Fruit fly (Drosophila melanogaster) whole organism, adult: Measurements from ENCODE around the gene CG1965.

Experiments used
- CG11617 ChIP-seq: fragments of 200-800 bp; sonication (Bioruptor generic); optimal IDR thresholded peaks from 2 replicates; lab custom pipeline; 2017; ENCODE audit warnings: mild to moderate bottlenecking, missing biosample characterization, missing genetic modification reagents, missing genetic modification characterization
- CG12768 ChIP-seq: fragments of 200-800 bp; sonication (Bioruptor generic); optimal IDR thresholded peaks from 2 replicates; lab custom pipeline; 2017; ENCODE audit warnings: missing biosample characterization, missing genetic modification characterization, mild to moderate bottlenecking, moderate library complexity, missing genetic modification reagents
- CG14711 ChIP-seq: fragments of 200-800 bp; sonication (Bioruptor generic); optimal IDR thresholded peaks from 2 replicates; lab custom pipeline; 2018; ENCODE audit warnings: missing biosample characterization, mild to moderate bottlenecking, missing genetic modification characterization, moderate library complexity
- CG1620 ChIP-seq: fragments of 200-800 bp; sonication (Bioruptor generic); optimal IDR thresholded peaks from 2 replicates; lab custom pipeline; 2016; ENCODE audit warnings: missing biosample characterization, missing genetic modification characterization
- CG33017 ChIP-seq: fragments of 200-800 bp; sonication (Bioruptor generic); optimal IDR thresholded peaks from 2 replicates; lab custom pipeline; 2018; ENCODE audit warnings: missing biosample characterization, mild to moderate bottlenecking, missing genetic modification characterization, moderate library complexity
- CG5204 ChIP-seq: fragments of 200-800 bp; sonication (Bioruptor generic); optimal IDR thresholded peaks from 2 replicates; lab custom pipeline; 2016; ENCODE audit warnings: missing biosample characterization, missing genetic modification characterization
- CG7045 ChIP-seq: fragments of 200-800 bp; sonication (Bioruptor generic); optimal IDR thresholded peaks from 2 replicates; lab custom pipeline; 2017; ENCODE audit warnings: missing biosample characterization, mild to moderate bottlenecking, missing genetic modification characterization
- CG7101 ChIP-seq: fragments of 200-800 bp; sonication (Bioruptor generic); optimal IDR thresholded peaks from 2 replicates; lab custom pipeline; 2018; ENCODE audit warnings: missing biosample characterization, mild to moderate bottlenecking, missing genetic modification characterization, moderate library complexity
- Clk ChIP-seq: fragments of 200-800 bp; sonication (Bioruptor generic); optimal IDR thresholded peaks from 2 replicates; lab custom pipeline; 2017; ENCODE audit warnings: missing biosample characterization, missing genetic modification characterization
- Crg-1 ChIP-seq: fragments of 200-800 bp; sonication (Bioruptor generic); optimal IDR thresholded peaks from 2 replicates; lab custom pipeline; 2016; ENCODE audit warnings: missing biosample characterization, missing genetic modification characterization
- Hr96 ChIP-seq: fragments of 200-800 bp; sonication (Bioruptor generic); optimal IDR thresholded peaks from 2 replicates; lab custom pipeline; 2016; ENCODE audit warnings: missing biosample characterization, missing genetic modification characterization
- Mnt ChIP-seq: fragments of 200-800 bp; sonication (Bioruptor generic); optimal IDR thresholded peaks from 2 replicates; lab custom pipeline; 2016; ENCODE audit warnings: missing biosample characterization, mild to moderate bottlenecking, missing genetic modification characterization
- bab1 ChIP-seq: fragments of 200-800 bp; sonication (Bioruptor generic); optimal IDR thresholded peaks from 3 replicates; lab custom pipeline; 2019; ENCODE audit warnings: missing biosample characterization, mild to moderate bottlenecking, missing genetic modification characterization, moderate library complexity
- cic ChIP-seq: fragments of 200-800 bp; sonication (Bioruptor generic); optimal IDR thresholded peaks from 2 replicates; lab custom pipeline; 2017; ENCODE audit warnings: missing biosample characterization, mild to moderate bottlenecking, missing genetic modification characterization, moderate library complexity
- cnc ChIP-seq, 2 experiments: fragments of >200 bp; optimal IDR thresholded peaks; 2 replicates each; lab custom pipeline; 2017
- kay ChIP-seq: fragments of 200-800 bp; sonication (Bioruptor generic); peaks from one replicate; lab custom pipeline; 2016; ENCODE audit warnings: missing biosample characterization, missing genetic modification characterization, borderline replicate concordance
- ovo ChIP-seq: fragments of 200-800 bp; sonication (Bioruptor generic); optimal IDR thresholded peaks from 2 replicates; lab custom pipeline; 2016; ENCODE audit warnings: missing biosample characterization, missing genetic modification characterization
- pad ChIP-seq: fragments of 200-800 bp; sonication (Bioruptor generic); optimal IDR thresholded peaks from 3 replicates; lab custom pipeline; 2017; ENCODE audit warnings: missing biosample characterization, missing genetic modification characterization, mild to moderate bottlenecking, moderate library complexity, missing genetic modification reagents
- tj ChIP-seq: fragments of 200-800 bp; sonication (Bioruptor generic); optimal IDR thresholded peaks from 3 replicates; lab custom pipeline; 2017; ENCODE audit warnings: missing biosample characterization, mild to moderate bottlenecking, missing genetic modification characterization, moderate library complexity
- toe ChIP-seq: fragments of 200-800 bp; sonication (Bioruptor generic); optimal IDR thresholded peaks from 2 replicates; lab custom pipeline; 2016; ENCODE audit warnings: missing biosample characterization, missing genetic modification characterization

CG1965 gene

dm6 chr3R:7075115-7075425 is 7.9 kb downstream of the CG1965 start:
- TF ChIP-seq CG11617 (no peak), CG14711 (tag; lab: Kevin White, UChicago) (no peak), CG1620 (GFP tag; lab: Kevin White, UChicago) (no peak), kay (no peak), tj (GFP tag; lab: Kevin White, UChicago) (no peak), Crg-1 (no peak), bab1 (GFP tag; lab: Kevin White, UChicago) (no peak), cic (GFP tag; lab: Kevin White, UChicago) (no peak), CG7045 (GFP tag; lab: Kevin White, UChicago) (no peak)

DNA sequence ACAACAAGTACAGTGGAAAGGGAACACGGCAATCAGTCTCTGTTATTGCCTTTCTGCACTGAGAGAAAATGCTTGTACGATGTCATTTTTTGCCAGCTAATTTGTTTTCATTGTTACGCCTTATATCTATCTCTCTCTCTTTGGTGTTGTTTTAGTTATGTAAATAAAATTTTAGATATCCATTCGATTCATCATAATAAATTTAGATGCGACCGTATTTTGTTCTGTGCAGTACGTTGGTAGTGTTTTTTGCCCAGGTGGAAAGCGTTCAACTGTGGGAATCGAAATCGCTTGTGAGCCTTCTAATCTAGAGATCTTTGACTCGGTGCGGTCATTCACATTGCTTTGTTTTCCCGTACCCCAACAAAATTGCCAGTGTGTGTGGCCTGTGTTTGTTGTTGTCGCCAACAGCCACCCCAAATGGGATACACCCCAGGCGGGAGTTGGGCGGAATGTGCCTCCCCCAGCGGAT is 8.5 kb downstream of the CG1965 start:
- peak; percentile 81 for TF ChIP-seq pad (GFP tag; lab: Kevin White, UChicago)
- peak; percentile 91 for TF ChIP-seq CG7045 (GFP tag; lab: Kevin White, UChicago)
- TF ChIP-seq CG14711 (tag; lab: Kevin White, UChicago) = peak; percentile 88
- TF ChIP-seq bab1 (GFP tag; lab: Kevin White, UChicago) = peak; percentile 88
- TF ChIP-seq CG7101 (tag; lab: Kevin White, UChicago) = peak; percentile 91
- TF ChIP-seq CG11617 = peak; percentile 91
- TF ChIP-seq Mnt (GFP tag; lab: Kevin White, UChicago) = peak; percentile 74
- peak; percentile 90 for TF ChIP-seq cic (GFP tag; lab: Kevin White, UChicago)
- no peak for TF ChIP-seq cnc (optimal IDR thresholded peaks at IDR 0.05; lab: Kevin White, UChicago)
- TF ChIP-seq CG33017 (tag; lab: Kevin White, UChicago) = peak; percentile 91
- peak; percentile 94 for TF ChIP-seq kay
- TF ChIP-seq tj (GFP tag; lab: Kevin White, UChicago) = peak; percentile 67
- TF ChIP-seq Clk (GFP tag; lab: Kevin White, UChicago) = peak; percentile 87
- TF ChIP-seq Crg-1 = peak; percentile 70
- TF ChIP-seq CG1620 (GFP tag; lab: Kevin White, UChicago) = peak; percentile 81
- peak; percentile 71 for TF ChIP-seq ovo (GFP tag; lab: Kevin White, UChicago)
- no peak for TF ChIP-seq CG5204 (GFP tag; lab: Kevin White, UChicago)
- peak; percentile 82 for TF ChIP-seq toe (GFP tag; lab: Kevin White, UChicago)
- TF ChIP-seq CG12768 = peak; percentile 96
- TF ChIP-seq Hr96 (GFP tag; lab: Kevin White, UChicago) = peak; percentile 90

DNA sequence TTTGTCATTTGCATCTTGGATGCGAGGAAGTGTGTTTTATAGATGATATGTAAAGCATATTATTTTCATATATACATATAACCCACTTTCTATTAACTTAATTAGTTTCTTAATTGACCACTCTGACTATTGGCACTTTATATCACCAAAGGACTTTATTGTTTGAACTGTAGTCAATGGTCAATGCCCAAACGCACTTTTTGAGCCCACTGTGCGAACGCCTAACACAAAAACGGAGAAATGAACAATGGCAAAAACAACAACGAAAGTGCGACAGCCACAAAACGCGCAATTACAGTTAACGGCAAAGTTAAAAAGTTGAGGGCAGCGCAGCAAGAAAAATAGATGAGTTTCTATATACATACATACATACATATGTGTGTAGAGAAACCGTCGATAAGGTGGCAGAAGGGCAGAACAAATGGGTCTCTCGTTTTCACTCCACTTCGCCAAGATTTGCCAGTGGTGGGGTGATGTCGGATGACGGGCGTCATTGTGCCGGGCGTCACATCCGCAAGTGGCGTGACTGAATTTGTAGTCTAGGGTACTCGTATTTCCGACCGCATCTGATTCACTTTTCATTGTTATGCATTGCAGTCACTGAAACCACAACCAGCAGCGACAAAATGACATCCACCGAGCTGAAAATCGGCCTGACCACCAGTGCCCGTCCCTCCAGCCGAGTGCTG is 9.2 kb downstream of the CG1965 start:
- TF ChIP-seq CG12768 (peak; percentile 96), cic (GFP tag; lab: Kevin White, UChicago) (peak; percentile 95), CG7101 (tag; lab: Kevin White, UChicago) (peak; percentile 76), kay (no peak), Clk (GFP tag; lab: Kevin White, UChicago) (no peak), cnc (optimal IDR thresholded peaks at IDR 0.05; lab: Kevin White, UChicago) (no peak), toe (GFP tag; lab: Kevin White, UChicago) (peak; percentile 48), CG7045 (GFP tag; lab: Kevin White, UChicago) (peak; percentile 90), CG33017 (tag; lab: Kevin White, UChicago) (peak; percentile 90), Mnt (GFP tag; lab: Kevin White, UChicago) (peak; percentile 22), ovo (GFP tag; lab: Kevin White, UChicago) (peak; percentile 64), CG5204 (GFP tag; lab: Kevin White, UChicago) (no peak), Hr96 (GFP tag; lab: Kevin White, UChicago) (no peak), CG14711 (tag; lab: Kevin White, UChicago) (peak; percentile 52), Crg-1 (peak; percentile 59), CG1620 (GFP tag; lab: Kevin White, UChicago) (peak; percentile 60), pad (GFP tag; lab: Kevin White, UChicago) (peak; percentile 54), CG11617 (peak; percentile 46), tj (GFP tag; lab: Kevin White, UChicago) (peak; percentile 37), bab1 (GFP tag; lab: Kevin White, UChicago) (peak; percentile 94)

DNA sequence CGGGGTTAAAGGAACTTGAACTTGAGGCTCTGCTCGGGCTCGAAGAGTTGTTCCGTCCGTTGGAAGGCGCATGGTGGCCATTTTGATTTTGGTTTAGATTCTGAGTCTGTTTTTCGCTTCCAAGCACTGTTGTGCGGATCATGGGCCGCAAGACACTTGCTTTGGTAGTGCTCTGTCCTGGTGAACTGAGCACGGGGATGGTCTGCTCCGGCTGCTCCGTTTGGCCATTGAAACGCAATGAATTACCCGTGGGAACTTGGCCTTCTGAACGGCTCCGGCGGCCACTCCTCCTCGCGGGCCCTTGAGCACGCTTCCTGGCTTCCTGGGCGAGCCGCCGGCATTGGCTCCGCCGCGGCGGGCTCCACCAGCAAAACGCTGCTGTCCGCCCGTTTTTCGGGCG is 12.5 kb downstream of the CG1965 start:
- TF ChIP-seq CG7045 (GFP tag; lab: Kevin White, UChicago) (no peak), Clk (GFP tag; lab: Kevin White, UChicago) (no peak), CG1620 (GFP tag; lab: Kevin White, UChicago) (no peak), CG12768 (no peak), cnc (optimal IDR thresholded peaks at IDR 0.05; lab: Kevin White, UChicago) (no peak), kay (no peak), Hr96 (GFP tag; lab: Kevin White, UChicago) (no peak), tj (GFP tag; lab: Kevin White, UChicago) (no peak), ovo (GFP tag; lab: Kevin White, UChicago) (no peak), CG11617 (no peak), CG33017 (tag; lab: Kevin White, UChicago) (no peak), Mnt (GFP tag; lab: Kevin White, UChicago) (no peak), CG7101 (tag; lab: Kevin White, UChicago) (no peak), CG14711 (tag; lab: Kevin White, UChicago) (no peak), bab1 (GFP tag; lab: Kevin White, UChicago) (no peak), toe (GFP tag; lab: Kevin White, UChicago) (no peak), CG5204 (GFP tag; lab: Kevin White, UChicago) (no peak), cic (GFP tag; lab: Kevin White, UChicago) (no peak), pad (GFP tag; lab: Kevin White, UChicago) (no peak), Crg-1 (no peak)

- TF ChIP-seq bab1 (GFP tag; lab: Kevin White, UChicago) (peak; percentile 9), CG5204 (GFP tag; lab: Kevin White, UChicago) (no peak), CG7101 (tag; lab: Kevin White, UChicago) (peak; percentile 4), tj (GFP tag; lab: Kevin White, UChicago) (no peak), CG12768 (no peak), Mnt (GFP tag; lab: Kevin White, UChicago) (peak; percentile 19), pad (GFP tag; lab: Kevin White, UChicago) (no peak), CG14711 (tag; lab: Kevin White, UChicago) (no peak)
Measured at dm6 chr3R:7080157-7080916, 13.1 kb downstream of the CG1965 start, which contains the start of gene Ref1. Ref1 (minus strand) TSS chr3R:7080387.
